Fruit fly (Drosophila melanogaster) whole organism, pupa: Measurements from ENCODE around the gene CG43935.

Experiments used
- CG10348 ChIP-seq: fragments of 200-800 bp; sonication (Bioruptor generic); IDR thresholded peaks from 2 replicates; pipeline ENCODE4 v1.3.6; 2022; ENCODE audit warnings: missing biosample characterization, missing genetic modification characterization
- CG8301 ChIP-seq: fragments of 200-800 bp; sonication (Bioruptor generic); optimal IDR thresholded peaks from 2 replicates; lab custom pipeline; 2018; ENCODE audit warnings: missing biosample characterization, mild to moderate bottlenecking, missing genetic modification characterization
- Pif1B ChIP-seq: fragments of 200-800 bp; sonication (Bioruptor generic); optimal IDR thresholded peaks from 3 replicates; lab custom pipeline; 2016; ENCODE audit warnings: missing biosample characterization, missing genetic modification characterization

DNA sequence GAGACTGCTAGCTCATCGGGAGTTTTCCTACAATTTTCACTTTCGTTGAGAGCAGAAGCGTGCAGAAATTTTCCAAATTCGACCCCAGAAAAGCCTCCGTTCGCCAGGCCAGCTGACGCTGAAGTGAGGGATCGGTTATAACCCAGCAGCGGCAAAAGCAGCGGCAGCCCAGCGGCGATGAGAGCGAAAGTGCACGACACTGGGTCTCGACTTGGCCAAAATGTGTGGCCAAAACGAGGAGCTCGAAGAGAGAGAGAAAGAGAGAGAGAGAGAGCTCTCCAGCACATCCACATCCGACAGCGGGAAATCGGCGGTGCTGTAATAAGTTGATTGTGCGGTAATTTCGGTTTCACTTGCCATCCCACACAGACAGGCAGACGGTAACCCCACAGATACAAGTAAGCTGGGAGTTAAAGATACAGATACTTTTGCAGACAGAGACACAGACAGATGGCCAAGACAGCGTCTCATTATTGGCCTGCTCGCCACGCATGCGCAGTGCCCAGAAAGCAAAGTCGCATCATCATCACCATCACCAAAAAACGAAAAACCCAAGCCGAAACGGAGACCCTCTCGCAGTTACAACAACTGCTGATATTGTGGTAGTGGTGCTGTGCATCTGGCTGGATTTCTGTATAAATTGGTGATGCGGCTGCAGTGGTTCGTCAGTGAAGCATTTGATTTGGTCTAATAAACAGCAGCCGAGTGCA, 16.5 kb upstream of the CG43935 start, which contains the start of gene TwdlT:
- no peak for TF ChIP-seq Pif1B
- no peak for TF ChIP-seq CG8301 (tag; lab: Kevin White, UChicago)
- TF ChIP-seq CG10348 (GFP tag; lab: Robert Waterston, UW), result no peak
